Fruit fly (Drosophila melanogaster) whole organism, embryonic: ENCODE data around the gene Msh6.

Experiments used
- Aef1 ChIP-seq: fragments of 200-800 bp; sonication (Bioruptor generic); IDR thresholded peaks from 3 replicates; pipeline ENCODE4 v1.3.6; 2022; ENCODE audit warnings: missing biosample characterization, missing genetic modification characterization
- Atf-2 ChIP-seq: fragments of 200-800 bp; sonication (Bioruptor generic); optimal IDR thresholded peaks from 2 replicates; lab custom pipeline; 2016; ENCODE audit warnings: missing biosample characterization, missing genetic modification characterization
- Bdp1 ChIP-seq: fragments of 200-800 bp; sonication (Bioruptor generic); optimal IDR thresholded peaks from 3 replicates; lab custom pipeline; 2016; ENCODE audit warnings: missing biosample characterization, missing genetic modification characterization
- Blimp-1 ChIP-seq: fragments of 200-800 bp; sonication (Bioruptor generic); optimal IDR thresholded peaks from 3 replicates; lab custom pipeline; 2018; ENCODE audit warnings: missing biosample characterization, missing genetic modification characterization, mild to moderate bottlenecking, moderate library complexity, missing genetic modification reagents
- CG11093 ChIP-seq: fragments of 200-800 bp; sonication (Bioruptor generic); IDR thresholded peaks from 3 replicates; pipeline ENCODE4 v1.3.6; 2022; ENCODE audit warnings: missing biosample characterization, missing genetic modification characterization
- CG12104 ChIP-seq: fragments of 200-800 bp; sonication (Bioruptor generic); optimal IDR thresholded peaks from 3 replicates; lab custom pipeline; 2016; ENCODE audit warnings: missing biosample characterization, missing genetic modification characterization
- CG12744 ChIP-seq: fragments of 200-800 bp; sonication (Bioruptor generic); optimal IDR thresholded peaks from 2 replicates; lab custom pipeline; 2016; ENCODE audit warnings: missing biosample characterization, missing genetic modification characterization
- CG12942 ChIP-seq: fragments of 200-800 bp; sonication (Bioruptor generic); optimal IDR thresholded peaks from 3 replicates; lab custom pipeline; 2016; ENCODE audit warnings: missing biosample characterization, missing genetic modification characterization
- CG15696 ChIP-seq: fragments of 200-800 bp; sonication (Bioruptor generic); optimal IDR thresholded peaks from 2 replicates; lab custom pipeline; 2019; ENCODE audit warnings: missing biosample characterization, mild to moderate bottlenecking, missing genetic modification characterization, moderate library complexity
- CG1602 ChIP-seq: fragments of 200-800 bp; sonication (Bioruptor generic); optimal IDR thresholded peaks from 3 replicates; lab custom pipeline; 2016; ENCODE audit warnings: missing biosample characterization, missing genetic modification characterization
- CG17568 ChIP-seq: fragments of 200-800 bp; sonication (Bioruptor generic); optimal IDR thresholded peaks from 2 replicates; lab custom pipeline; 2018; ENCODE audit warnings: missing biosample characterization, mild to moderate bottlenecking, missing genetic modification characterization, moderate library complexity
- CG2202 ChIP-seq: fragments of 200-800 bp; sonication (Bioruptor generic); optimal IDR thresholded peaks from 2 replicates; lab custom pipeline; 2018; ENCODE audit warnings: missing biosample characterization, mild to moderate bottlenecking, missing genetic modification characterization
- CG2875 ChIP-seq: fragments of 200-800 bp; sonication (Bioruptor generic); optimal IDR thresholded peaks from 2 replicates; lab custom pipeline; 2017; ENCODE audit warnings: missing biosample characterization, mild to moderate bottlenecking, missing genetic modification characterization, missing genetic modification reagents
- CG2889 ChIP-seq: fragments of 200-800 bp; sonication (Bioruptor generic); IDR thresholded peaks from 3 replicates; pipeline ENCODE4 v1.3.6; 2022; ENCODE audit warnings: missing biosample characterization, missing genetic modification characterization
- CG3163 ChIP-seq: fragments of 200-800 bp; sonication (Bioruptor generic); optimal IDR thresholded peaks from 3 replicates; lab custom pipeline; 2016; ENCODE audit warnings: missing biosample characterization, missing genetic modification characterization
- CG32772 ChIP-seq: fragments of 200-800 bp; sonication (Bioruptor generic); IDR thresholded peaks from 2 replicates; pipeline ENCODE4 v1.3.6; 2022; ENCODE audit warnings: missing biosample characterization, missing genetic modification characterization
- CG4360 ChIP-seq: fragments of 200-800 bp; sonication (Bioruptor generic); IDR thresholded peaks from 2 replicates; pipeline ENCODE4 v1.3.6; 2022; ENCODE audit warnings: missing biosample characterization, missing genetic modification characterization
- CG4820 ChIP-seq: fragments of 200-800 bp; sonication (Bioruptor generic); optimal IDR thresholded peaks from 3 replicates; lab custom pipeline; 2016; ENCODE audit warnings: missing biosample characterization, missing genetic modification characterization
- CG4854 ChIP-seq: fragments of 200-800 bp; sonication (Bioruptor generic); optimal IDR thresholded peaks from 2 replicates; lab custom pipeline; 2016; ENCODE audit warnings: missing biosample characterization, missing genetic modification characterization, inconsistent platforms
- CG5180 ChIP-seq: fragments of 200-800 bp; sonication (Bioruptor generic); optimal IDR thresholded peaks from 3 replicates; lab custom pipeline; 2017; ENCODE audit warnings: missing biosample characterization, missing genetic modification characterization, mild to moderate bottlenecking, moderate library complexity, missing genetic modification reagents
- CG6654 ChIP-seq: fragments of 200-800 bp; sonication (Bioruptor generic); optimal IDR thresholded peaks from 2 replicates; lab custom pipeline; 2017; ENCODE audit warnings: missing biosample characterization, mild to moderate bottlenecking, missing genetic modification characterization
- CG8924 ChIP-seq: fragments of 200-800 bp; optimal IDR thresholded peaks from 3 replicates; lab custom pipeline; 2019; ENCODE audit warnings: missing biosample characterization, mild to moderate bottlenecking, missing genetic modification characterization, moderate library complexity
- Chrac-16 ChIP-seq: fragments of 200-800 bp; sonication (Bioruptor generic); optimal IDR thresholded peaks from 3 replicates; lab custom pipeline; 2016; ENCODE audit warnings: missing biosample characterization, missing genetic modification characterization
- CoRest ChIP-seq: fragments of 200-800 bp; sonication (Bioruptor generic); optimal IDR thresholded peaks from 3 replicates; lab custom pipeline; 2018; ENCODE audit warnings: missing biosample characterization, mild to moderate bottlenecking, missing genetic modification characterization, moderate library complexity
- D19A ChIP-seq: fragments of 200-800 bp; optimal IDR thresholded peaks from 3 replicates; lab custom pipeline; 2019; ENCODE audit warnings: missing biosample characterization, mild to moderate bottlenecking, missing genetic modification characterization, moderate library complexity
- Dip3 ChIP-seq: fragments of 200-800 bp; sonication (Bioruptor generic); optimal IDR thresholded peaks from 3 replicates; lab custom pipeline; 2016; ENCODE audit warnings: missing biosample characterization, missing genetic modification characterization
- Fer2 ChIP-seq: fragments of 200-800 bp; sonication (Bioruptor generic); optimal IDR thresholded peaks from 2 replicates; lab custom pipeline; 2018; ENCODE audit warnings: missing biosample characterization, mild to moderate bottlenecking, missing genetic modification characterization, moderate library complexity
- Hmr ChIP-seq: fragments of 200-800 bp; sonication (Bioruptor generic); optimal IDR thresholded peaks from 3 replicates; lab custom pipeline; 2017; ENCODE audit warnings: mild to moderate bottlenecking, missing biosample characterization, missing genetic modification reagents, missing genetic modification characterization
- Hmx ChIP-seq: fragments of 200-800 bp; sonication (Bioruptor generic); optimal IDR thresholded peaks from 2 replicates; lab custom pipeline; 2016; ENCODE audit warnings: missing biosample characterization, missing genetic modification characterization
- Hr3 ChIP-seq: fragments of 200-800 bp; sonication (Bioruptor generic); optimal IDR thresholded peaks from 3 replicates; lab custom pipeline; 2016; ENCODE audit warnings: missing biosample characterization, missing genetic modification characterization
- Hr51 ChIP-seq, 2 experiments: fragments of 200-800 bp; sonication (Bioruptor generic); optimal IDR thresholded peaks; 2 replicates in 1 of 2; 3 replicates in 1 of 2; lab custom pipeline; 2016 to 2018; ENCODE audit warnings: missing biosample characterization in 2 of 2, missing genetic modification characterization in 2 of 2, mild to moderate bottlenecking in 1 of 2, moderate library complexity in 1 of 2
- Lpt ChIP-seq: fragments of >200 bp; optimal IDR thresholded peaks from 2 replicates; lab custom pipeline; 2018; ENCODE audit warnings: missing biosample characterization, missing genetic modification characterization
- MTF-1 ChIP-seq: fragments of 200-800 bp; sonication (Bioruptor generic); optimal IDR thresholded peaks from 2 replicates; lab custom pipeline; 2018; ENCODE audit warnings: missing biosample characterization, mild to moderate bottlenecking, missing genetic modification characterization, borderline replicate concordance
- Sox100B ChIP-seq: fragments of 200-800 bp; sonication (Bioruptor generic); optimal IDR thresholded peaks from 3 replicates; lab custom pipeline; 2018; ENCODE audit warnings: missing biosample characterization, mild to moderate bottlenecking, missing genetic modification characterization
- Spps ChIP-seq: fragments of 200-800 bp; sonication (Bioruptor generic); optimal IDR thresholded peaks from 2 replicates; lab custom pipeline; 2018; ENCODE audit warnings: missing biosample characterization, mild to moderate bottlenecking, missing genetic modification characterization
- az2 ChIP-seq: fragments of 200-800 bp; sonication (Bioruptor generic); optimal IDR thresholded peaks from 3 replicates; lab custom pipeline; 2016; ENCODE audit warnings: missing biosample characterization, missing genetic modification characterization
- cg ChIP-seq: fragments of 200-800 bp; sonication (Bioruptor generic); optimal IDR thresholded peaks from 3 replicates; lab custom pipeline; 2019; ENCODE audit warnings: missing biosample characterization, mild to moderate bottlenecking, missing genetic modification characterization, moderate library complexity
- chif ChIP-seq, 2 experiments: fragments of 200-800 bp; sonication (Bioruptor generic); optimal IDR thresholded peaks; 3 replicates each; lab custom pipeline; 2016; ENCODE audit warnings: missing biosample characterization in 2 of 2, missing genetic modification characterization in 2 of 2
- crc ChIP-seq: fragments of 200-800 bp; sonication (Bioruptor generic); optimal IDR thresholded peaks from 2 replicates; lab custom pipeline; 2016; ENCODE audit warnings: missing biosample characterization, missing genetic modification characterization
- en ChIP-seq: fragments of 200-800 bp; sonication (Bioruptor generic); optimal IDR thresholded peaks from 2 replicates; lab custom pipeline; 2016; ENCODE audit warnings: missing biosample characterization, missing genetic modification characterization
- exex ChIP-seq: fragments of 200-800 bp; sonication (Bioruptor generic); optimal IDR thresholded peaks from 4 replicates; lab custom pipeline; 2018; ENCODE audit warnings: missing biosample characterization, mild to moderate bottlenecking, missing genetic modification characterization, moderate library complexity
- p53 ChIP-seq: fragments of 200-800 bp; sonication (Bioruptor generic); optimal IDR thresholded peaks from 2 replicates; lab custom pipeline; 2016; ENCODE audit warnings: missing biosample characterization, missing genetic modification characterization
- phol ChIP-seq: fragments of 200-800 bp; sonication (Bioruptor generic); optimal IDR thresholded peaks from 3 replicates; lab custom pipeline; 2018; ENCODE audit warnings: missing biosample characterization, mild to moderate bottlenecking, missing genetic modification characterization, moderate library complexity
- repo ChIP-seq: fragments of 200-800 bp; sonication (Bioruptor generic); optimal IDR thresholded peaks from 2 replicates; lab custom pipeline; 2016; ENCODE audit warnings: missing biosample characterization, missing genetic modification characterization
- sc ChIP-seq, 3 experiments: fragments of >200 bp in 2 of 3; fragments of 200-800 bp in 1 of 3; sonication (Bioruptor generic) in 1 of 3; optimal IDR thresholded peaks; 2 replicates in 2 of 3; 3 replicates in 1 of 3; lab custom pipeline; 2017; ENCODE audit warnings: mild to moderate bottlenecking in 1 of 3, missing biosample characterization in 1 of 3, missing genetic modification characterization in 1 of 3, missing genetic modification reagents in 1 of 3
- schlank ChIP-seq: fragments of 200-800 bp; sonication (Bioruptor generic); optimal IDR thresholded peaks from 2 replicates; lab custom pipeline; 2018; ENCODE audit warnings: missing biosample characterization, mild to moderate bottlenecking, missing genetic modification characterization
- sens ChIP-seq: fragments of 200-800 bp; sonication (Bioruptor generic); peaks from one replicate; lab custom pipeline; 2016; ENCODE audit warnings: missing biosample characterization, missing genetic modification characterization
- sug ChIP-seq: fragments of 200-800 bp; optimal IDR thresholded peaks from 2 replicates; lab custom pipeline; 2019; ENCODE audit warnings: missing biosample characterization, mild to moderate bottlenecking, missing genetic modification characterization, moderate library complexity
- tx ChIP-seq: fragments of 200-800 bp; sonication (Bioruptor generic); optimal IDR thresholded peaks from 2 replicates; lab custom pipeline; 2016; ENCODE audit warnings: missing biosample characterization, missing genetic modification characterization
- vvl ChIP-seq: fragments of 200-800 bp; sonication (Bioruptor generic); IDR thresholded peaks from 2 replicates; pipeline ENCODE4 v1.3.6; 2022; ENCODE audit warnings: missing biosample characterization, missing genetic modification characterization

Gene Msh6

dm6 chr3L:15107776-15108379, 50.5 kb downstream of the Msh6 start (continued):
- TF ChIP-seq D19A (tag; lab: Kevin White, UChicago) (peak; percentile 62), CG12104 (GFP tag; lab: Kevin White, UChicago) (no peak), sug (tag; lab: Kevin White, UChicago) (no peak), p53 (GFP tag; lab: Kevin White, UChicago) (no peak), CG2202 (peak; percentile 30), Hr51 (GFP tag; optimal IDR thresholded peaks at IDR 0.05; lab: Kevin White, UChicago) (no peak), Aef1 (GFP tag; lab: Robert Waterston, UW) (no peak), CG8924 (peak; percentile 58), Atf-2 (GFP tag; lab: Kevin White, UChicago) (no peak), Dip3 (GFP tag; lab: Kevin White, UChicago) (no peak), sens (peak; percentile 81), tx (GFP tag; lab: Kevin White, UChicago) (no peak), CG5180 (GFP tag; lab: Kevin White, UChicago) (no peak), Bdp1 (no peak), CG12744 (GFP tag; lab: Kevin White, UChicago) (no peak), CoRest (tag; lab: Kevin White, UChicago) (peak; percentile 60), repo (GFP tag; lab: Kevin White, UChicago) (no peak), Hmr (GFP tag; lab: Kevin White, UChicago) (peak; percentile 52), az2 (GFP tag; lab: Kevin White, UChicago) (peak; percentile 39), cg (GFP tag; lab: Kevin White, UChicago) (peak; percentile 37), CG17568 (GFP tag; lab: Kevin White, UChicago) (no peak), CG15696 (tag; lab: Kevin White, UChicago) (peak; percentile 53), Spps (tag; lab: Kevin White, UChicago) (peak; percentile 39), exex (tag; lab: Kevin White, UChicago) (no peak), MTF-1 (GFP tag; lab: Kevin White, UChicago) (no peak), CG4820 (GFP tag; lab: Kevin White, UChicago) (peak; percentile 18), CG32772 (GFP tag; lab: Robert Waterston, UW) (0 out of 2 replicates have a peak, but pooled peaks have one; percentile 42), Blimp-1 (GFP tag; lab: Kevin White, UChicago) (peak; percentile 65), CG2889 (GFP tag; lab: Robert Waterston, UW) (no peak), CG6654 (GFP tag; lab: Kevin White, UChicago) (peak; percentile 40), sc (optimal IDR thresholded peaks at IDR 0.05; lab: Kevin White, UChicago) (no peak), sc (GFP tag; optimal IDR thresholded peaks at IDR 0.05; lab: Kevin White, UChicago) (peak; percentile 45), Sox100B (GFP tag; lab: Kevin White, UChicago) (peak; percentile 75), Hmx (GFP tag; lab: Kevin White, UChicago) (no peak), CG4360 (GFP tag; lab: Robert Waterston, UW) (no peak), Lpt (no peak), CG11093 (GFP tag; lab: Robert Waterston, UW) (0 out of 3 replicates have a peak, but pooled peaks have one; percentile 32), phol (tag; lab: Kevin White, UChicago) (peak; percentile 65), vvl (GFP tag; lab: Robert Waterston, UW) (peak; percentile 74), CG4854 (GFP tag; lab: Kevin White, UChicago) (no peak), Chrac-16 (GFP tag; lab: Kevin White, UChicago) (peak; percentile 43), CG3163 (GFP tag; lab: Kevin White, UChicago) (no peak), CG1602 (GFP tag; lab: Kevin White, UChicago) (peak; percentile 43), CG12942 (no peak), Fer2 (tag; lab: Kevin White, UChicago) (no peak), Hr3 (peak; percentile 40), CG2875 (GFP tag; lab: Kevin White, UChicago) (peak; percentile 50), en (GFP tag; lab: Kevin White, UChicago) (no peak), chif (GFP tag; optimal IDR thresholded peaks at IDR 0.05; lab: Kevin White, UChicago) (peak in 1 of 2 experiments; percentile 1), schlank (tag; lab: Kevin White, UChicago) (no peak), crc (GFP tag; lab: Kevin White, UChicago) (no peak)
